Fruit fly (Drosophila melanogaster): ENCODE measurements around the gene Cbs.
A peak's percentile ranks its signal among the peaks of the same experiment; 100 is the strongest.

The Cbs gene

dm6 chrX:21072953-21073352 lies 28.0 kb downstream of the Cbs start:
- peak; percentile 90 for TF ChIP-seq CG17806 (tag; optimal IDR thresholded peaks at IDR 0.05)
- peak; percentile 79 for TF ChIP-seq D1 (tag; optimal IDR thresholded peaks at IDR 0.05)
- TF ChIP-seq CG4496 (GFP tag; IDR thresholded peaks at IDR 0.05) = peak; percentile 90
- TF ChIP-seq EcR (GFP tag; optimal IDR thresholded peaks at IDR 0.05) = peak; percentile 89
- peak; percentile 82 for TF ChIP-seq gl (tag; optimal IDR thresholded peaks at IDR 0.05)
- peak; percentile 88 for TF ChIP-seq Ets98B (GFP tag; IDR thresholded peaks at IDR 0.05)
- TF ChIP-seq Snoo (tag; optimal IDR thresholded peaks at IDR 0.05) = peak; percentile 79
- TF ChIP-seq CG32121 (GFP tag; IDR thresholded peaks at IDR 0.05) = peak; percentile 92
- peak; percentile 93 for TF ChIP-seq CG8301 (tag; optimal IDR thresholded peaks at IDR 0.05)
- TF ChIP-seq rn (GFP tag; IDR thresholded peaks at IDR 0.05) = 0 out of 2 replicates have a peak, but pooled peaks have one; percentile 45
- TF ChIP-seq CG12605 (GFP tag; IDR thresholded peaks at IDR 0.05) = peak; percentile 66; the same call in 1 of the 2 replicates
- peak; percentile 89 for TF ChIP-seq CG15710 (tag; optimal IDR thresholded peaks at IDR 0.05)
- TF ChIP-seq CG8159 (tag; optimal IDR thresholded peaks at IDR 0.05) = peak; percentile 91
- peak; percentile 88 for TF ChIP-seq Pif1A (GFP tag; optimal IDR thresholded peaks at IDR 0.05)
- TF ChIP-seq Pif1B (GFP tag; optimal IDR thresholded peaks at IDR 0.05) = peak; percentile 87
- peak; percentile 66; the same call in 1 of the 2 replicates for TF ChIP-seq CG10348 (GFP tag; IDR thresholded peaks at IDR 0.05)
- TF ChIP-seq CG13204 (GFP tag; optimal IDR thresholded peaks at IDR 0.05) = peak; percentile 79
- peak; percentile 88 for TF ChIP-seq CG34367 (tag; optimal IDR thresholded peaks at IDR 0.05)
- peak; percentile 92 for TF ChIP-seq fd96Ca (GFP tag; IDR thresholded peaks at IDR 0.05)
- peak; percentile 90 for TF ChIP-seq CG9948 (tag; optimal IDR thresholded peaks at IDR 0.05)
- peak; percentile 94 for TF ChIP-seq CG14655 (GFP tag; optimal IDR thresholded peaks at IDR 0.05)

dm6 chrX:21073641-21074328 lies 28.8 kb downstream of the Cbs start:
- no peak; the same call in 1 of the 2 replicates for TF ChIP-seq Ets98B (GFP tag; IDR thresholded peaks at IDR 0.05)
- no peak for TF ChIP-seq gl (tag; optimal IDR thresholded peaks at IDR 0.05)
- TF ChIP-seq Pif1A (GFP tag; optimal IDR thresholded peaks at IDR 0.05) = peak; percentile 31
- TF ChIP-seq CG13204 (GFP tag; optimal IDR thresholded peaks at IDR 0.05) = no peak
- TF ChIP-seq fd96Ca (GFP tag; IDR thresholded peaks at IDR 0.05) = no peak
- peak; percentile 68 for TF ChIP-seq CG14655 (GFP tag; optimal IDR thresholded peaks at IDR 0.05)
- TF ChIP-seq CG10348 (GFP tag; IDR thresholded peaks at IDR 0.05) = no peak
- TF ChIP-seq rn (GFP tag; IDR thresholded peaks at IDR 0.05) = no peak
- no peak for TF ChIP-seq Snoo (tag; optimal IDR thresholded peaks at IDR 0.05)
- peak; percentile 63 for TF ChIP-seq CG8301 (tag; optimal IDR thresholded peaks at IDR 0.05)
- peak; percentile 43 for TF ChIP-seq CG17806 (tag; optimal IDR thresholded peaks at IDR 0.05)
- no peak for TF ChIP-seq D1 (tag; optimal IDR thresholded peaks at IDR 0.05)
- TF ChIP-seq CG15710 (tag; optimal IDR thresholded peaks at IDR 0.05) = peak; percentile 58
- peak; percentile 67 for TF ChIP-seq CG9948 (tag; optimal IDR thresholded peaks at IDR 0.05)
- TF ChIP-seq CG34367 (tag; optimal IDR thresholded peaks at IDR 0.05) = peak; percentile 40
- no peak for TF ChIP-seq CG4496 (GFP tag; IDR thresholded peaks at IDR 0.05)
- TF ChIP-seq Pif1B (GFP tag; optimal IDR thresholded peaks at IDR 0.05) = peak; percentile 48
- no peak for TF ChIP-seq CG12605 (GFP tag; IDR thresholded peaks at IDR 0.05)
- peak; percentile 55 for TF ChIP-seq CG8159 (tag; optimal IDR thresholded peaks at IDR 0.05)
- no peak for TF ChIP-seq CG32121 (GFP tag; IDR thresholded peaks at IDR 0.05)
- TF ChIP-seq EcR (GFP tag; optimal IDR thresholded peaks at IDR 0.05) = no peak

- TF ChIP-seq CG12605 (GFP tag; IDR thresholded peaks at IDR 0.05) (peak; percentile 59), CG8301 (tag; optimal IDR thresholded peaks at IDR 0.05) (peak; percentile 69), EcR (GFP tag; optimal IDR thresholded peaks at IDR 0.05) (no peak), CG14655 (GFP tag; optimal IDR thresholded peaks at IDR 0.05) (peak; percentile 75), CG32121 (GFP tag; IDR thresholded peaks at IDR 0.05) (peak; percentile 76), CG9948 (tag; optimal IDR thresholded peaks at IDR 0.05) (peak; percentile 57), Pif1A (GFP tag; optimal IDR thresholded peaks at IDR 0.05) (peak; percentile 70), Ets98B (GFP tag; IDR thresholded peaks at IDR 0.05) (peak; percentile 77), D1 (tag; optimal IDR thresholded peaks at IDR 0.05) (no peak), CG4496 (GFP tag; IDR thresholded peaks at IDR 0.05) (peak; percentile 89), Pif1B (GFP tag; optimal IDR thresholded peaks at IDR 0.05) (peak; percentile 54), CG34367 (tag; optimal IDR thresholded peaks at IDR 0.05) (peak; percentile 10), CG15710 (tag; optimal IDR thresholded peaks at IDR 0.05) (peak; percentile 39), CG13204 (GFP tag; optimal IDR thresholded peaks at IDR 0.05) (no peak), CG8159 (tag; optimal IDR thresholded peaks at IDR 0.05) (peak; percentile 48), CG10348 (GFP tag; IDR thresholded peaks at IDR 0.05) (no peak), fd96Ca (GFP tag; IDR thresholded peaks at IDR 0.05) (peak; percentile 87), Snoo (tag; optimal IDR thresholded peaks at IDR 0.05) (peak; percentile 37), rn (GFP tag; IDR thresholded peaks at IDR 0.05) (no peak), gl (tag; optimal IDR thresholded peaks at IDR 0.05) (no peak), CG17806 (tag; optimal IDR thresholded peaks at IDR 0.05) (peak; percentile 61)
These were observed 29.4 kb downstream of the Cbs start for dm6 chrX:21074329-21074708.

dm6 chrX:21080335-21080734 lies 35.4 kb downstream of the Cbs start:
- no peak for TF ChIP-seq EcR (GFP tag; optimal IDR thresholded peaks at IDR 0.05)
- TF ChIP-seq CG8301 (tag; optimal IDR thresholded peaks at IDR 0.05) = no peak
- TF ChIP-seq fd96Ca (GFP tag; IDR thresholded peaks at IDR 0.05) = no peak

- no peak for TF ChIP-seq EcR (GFP tag; optimal IDR thresholded peaks at IDR 0.05)
- peak; percentile 50; the same call in 1 of the 3 replicates for TF ChIP-seq CG4496 (GFP tag; IDR thresholded peaks at IDR 0.05)
- no peak for TF ChIP-seq rn (GFP tag; IDR thresholded peaks at IDR 0.05)
- TF ChIP-seq CG14655 (GFP tag; optimal IDR thresholded peaks at IDR 0.05) = no peak
These were observed 38.3 kb downstream of the Cbs start for dm6 chrX:21083246-21083645.

DNA sequence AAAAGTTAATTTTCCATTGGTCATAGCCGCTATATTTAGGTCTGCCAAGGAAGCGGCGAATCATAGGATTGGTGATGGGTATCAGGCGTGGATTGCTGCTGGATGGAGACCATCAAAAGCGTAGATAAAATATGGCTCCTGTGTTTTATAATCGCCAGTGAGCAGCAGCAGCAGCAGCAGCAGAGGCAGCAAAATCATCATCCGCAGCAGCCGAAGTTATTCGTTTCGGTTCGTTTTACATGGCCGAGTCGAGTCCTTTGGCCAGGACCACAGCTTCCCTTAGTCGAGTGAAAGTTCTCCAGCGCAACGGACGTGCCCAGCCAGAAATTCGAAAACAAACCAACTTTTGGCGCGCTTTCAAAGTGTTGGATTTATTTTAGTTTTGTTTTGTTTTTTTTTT lies 48.6 kb downstream of the Cbs start, which contains the start of gene stg1:
Gene stg1, plus strand, starts transcription at position 301 of the 400 bp plus-strand sequence.
- TF ChIP-seq CG12605 (GFP tag; IDR thresholded peaks at IDR 0.05) (no peak), CG10348 (GFP tag; IDR thresholded peaks at IDR 0.05) (no peak), fd96Ca (GFP tag; IDR thresholded peaks at IDR 0.05) (no peak), CG15710 (tag; optimal IDR thresholded peaks at IDR 0.05) (no peak), CG32121 (GFP tag; IDR thresholded peaks at IDR 0.05) (no peak), CG13204 (GFP tag; optimal IDR thresholded peaks at IDR 0.05) (no peak), CG34367 (tag; optimal IDR thresholded peaks at IDR 0.05) (no peak), CG4496 (GFP tag; IDR thresholded peaks at IDR 0.05) (no peak), Pif1B (GFP tag; optimal IDR thresholded peaks at IDR 0.05) (no peak), CG14655 (GFP tag; optimal IDR thresholded peaks at IDR 0.05) (no peak), rn (GFP tag; IDR thresholded peaks at IDR 0.05) (no peak), Snoo (tag; optimal IDR thresholded peaks at IDR 0.05) (no peak), gl (tag; optimal IDR thresholded peaks at IDR 0.05) (no peak), CG9948 (tag; optimal IDR thresholded peaks at IDR 0.05) (no peak), Pif1A (GFP tag; optimal IDR thresholded peaks at IDR 0.05) (no peak), CG17806 (tag; optimal IDR thresholded peaks at IDR 0.05) (no peak), D1 (tag; optimal IDR thresholded peaks at IDR 0.05) (no peak), CG8159 (tag; optimal IDR thresholded peaks at IDR 0.05) (no peak), Ets98B (GFP tag; IDR thresholded peaks at IDR 0.05) (no peak), CG8301 (tag; optimal IDR thresholded peaks at IDR 0.05) (no peak)

All from whole organism, pupa.